Fruit fly (Drosophila melanogaster) whole organism, embryonic: ENCODE results near the gene Tbca.

Source experiments
- Antp ChIP-seq: fragments of 200-800 bp; sonication (Bioruptor generic); optimal IDR thresholded peaks from 3 replicates; lab custom pipeline; 2016; ENCODE audit warnings: missing biosample characterization, missing genetic modification characterization
- Atf6 ChIP-seq: fragments of 200-800 bp; sonication (Bioruptor generic); IDR thresholded peaks from 2 replicates; pipeline ENCODE4 v1.3.6; 2022; ENCODE audit warnings: missing biosample characterization, missing genetic modification characterization
- Awh ChIP-seq: fragments of 200-800 bp; sonication (Bioruptor generic); IDR thresholded peaks from 2 replicates; pipeline ENCODE4, ENCODE4 v1.3.6; 2022; ENCODE audit warnings: missing biosample characterization, missing genetic modification characterization
- Bdp1 ChIP-seq: fragments of 200-800 bp; sonication (Bioruptor generic); optimal IDR thresholded peaks from 3 replicates; lab custom pipeline; 2016; ENCODE audit warnings: missing biosample characterization, missing genetic modification characterization
- CG10147 ChIP-seq: fragments of 200-800 bp; sonication (Bioruptor generic); optimal IDR thresholded peaks from 2 replicates; lab custom pipeline; 2019; ENCODE audit warnings: missing biosample characterization, mild to moderate bottlenecking, missing genetic modification characterization, moderate library complexity
- CG10462 ChIP-seq: fragments of 200-800 bp; sonication (Bioruptor generic); optimal IDR thresholded peaks from 2 replicates; lab custom pipeline; 2016; ENCODE audit warnings: missing biosample characterization, missing genetic modification characterization
- CG11696 ChIP-seq: fragments of 200-800 bp; sonication (Bioruptor generic); IDR thresholded peaks from 2 replicates; pipeline ENCODE4 v1.3.6; 2022; ENCODE audit warnings: missing biosample characterization, missing genetic modification characterization
- CG13296 ChIP-seq: fragments of 200-800 bp; sonication (Bioruptor generic); optimal IDR thresholded peaks from 3 replicates; lab custom pipeline; 2018; ENCODE audit warnings: missing biosample characterization, mild to moderate bottlenecking, missing genetic modification characterization
- CG1832 ChIP-seq: fragments of 200-800 bp; sonication (Bioruptor generic); optimal IDR thresholded peaks from 2 replicates; lab custom pipeline; 2017; ENCODE audit warnings: missing biosample characterization, mild to moderate bottlenecking, missing genetic modification characterization, inconsistent platforms
- CG2875 ChIP-seq: fragments of 200-800 bp; sonication (Bioruptor generic); optimal IDR thresholded peaks from 2 replicates; lab custom pipeline; 2017; ENCODE audit warnings: missing biosample characterization, mild to moderate bottlenecking, missing genetic modification characterization, missing genetic modification reagents
- CG33557 ChIP-seq: fragments of 200-800 bp; sonication (Bioruptor generic); optimal IDR thresholded peaks from 2 replicates; lab custom pipeline; 2019; ENCODE audit warnings: missing biosample characterization, mild to moderate bottlenecking, missing genetic modification characterization, moderate library complexity
- CG34422 ChIP-seq: fragments of 200-800 bp; sonication (Bioruptor generic); IDR thresholded peaks from 3 replicates; pipeline ENCODE4 v1.3.6; 2022; ENCODE audit warnings: missing biosample characterization, missing genetic modification characterization
- CG3726 ChIP-seq: fragments of 200-800 bp; sonication (Bioruptor generic); IDR thresholded peaks from 3 replicates; pipeline ENCODE4, ENCODE4 v1.3.6; 2022; ENCODE audit warnings: missing biosample characterization, missing genetic modification characterization
- CG4282 ChIP-seq: fragments of 200-800 bp; sonication (Bioruptor generic); optimal IDR thresholded peaks from 2 replicates; lab custom pipeline; 2016; ENCODE audit warnings: missing biosample characterization, missing genetic modification characterization
- CG4424 ChIP-seq: fragments of 200-800 bp; sonication (Bioruptor generic); optimal IDR thresholded peaks from 3 replicates; lab custom pipeline; 2016; ENCODE audit warnings: missing biosample characterization, missing genetic modification characterization
- CG4730 ChIP-seq: fragments of 200-800 bp; sonication (Bioruptor generic); IDR thresholded peaks from 2 replicates; pipeline ENCODE4 v1.3.6; 2022; ENCODE audit warnings: missing biosample characterization, missing genetic modification characterization
- CG5953 ChIP-seq: fragments of 200-800 bp; sonication (Bioruptor generic); IDR thresholded peaks from 2 replicates; pipeline ENCODE4 v1.3.6; 2022; ENCODE audit warnings: missing biosample characterization, missing genetic modification characterization
- CG6254 ChIP-seq: fragments of 200-800 bp; sonication (Bioruptor generic); optimal IDR thresholded peaks from 3 replicates; lab custom pipeline; 2017; ENCODE audit warnings: mild to moderate bottlenecking, missing biosample characterization, missing genetic modification reagents, missing genetic modification characterization
- CG6683 ChIP-seq: fragments of 200-800 bp; sonication (Bioruptor generic); optimal IDR thresholded peaks from 2 replicates; lab custom pipeline; 2017; ENCODE audit warnings: missing biosample characterization, mild to moderate bottlenecking, missing genetic modification characterization, missing genetic modification reagents
- CG8765 ChIP-seq: fragments of 200-800 bp; sonication (Bioruptor generic); IDR thresholded peaks from 2 replicates; pipeline ENCODE4 v1.3.6; 2022; ENCODE audit warnings: missing biosample characterization, missing genetic modification characterization
- CG9817 ChIP-seq: fragments of 200-800 bp; sonication (Bioruptor generic); optimal IDR thresholded peaks from 2 replicates; lab custom pipeline; 2018; ENCODE audit warnings: missing biosample characterization, mild to moderate bottlenecking, missing genetic modification characterization, moderate library complexity
- CHES-1-like ChIP-seq: fragments of 200-800 bp; sonication (Bioruptor generic); optimal IDR thresholded peaks from 2 replicates; lab custom pipeline; 2016; ENCODE audit warnings: missing biosample characterization, missing genetic modification characterization
- Dek ChIP-seq: fragments of 200-800 bp; sonication (Bioruptor generic); optimal IDR thresholded peaks from 3 replicates; lab custom pipeline; 2019; ENCODE audit warnings: missing biosample characterization, mild to moderate bottlenecking, missing genetic modification characterization, moderate library complexity
- Dfd ChIP-seq, 2 experiments: fragments of >200 bp; optimal IDR thresholded peaks; 2 replicates each; lab custom pipeline; 2017; ENCODE audit warnings: missing biosample characterization in 2 of 2, missing genetic modification characterization in 2 of 2
- Dip2 ChIP-seq: fragments of 200-800 bp; sonication (Bioruptor generic); IDR thresholded peaks from 2 replicates; pipeline ENCODE4 v1.3.6; 2022; ENCODE audit warnings: missing biosample characterization, missing genetic modification characterization
- Dref ChIP-seq: fragments of 200-800 bp; sonication (Bioruptor generic); IDR thresholded peaks from 2 replicates; pipeline ENCODE4 v1.3.6; 2022; ENCODE audit warnings: missing biosample characterization, missing genetic modification characterization
- ERR ChIP-seq: fragments of 200-800 bp; sonication (Bioruptor generic); optimal IDR thresholded peaks from 2 replicates; lab custom pipeline; 2016; ENCODE audit warnings: missing biosample characterization, missing genetic modification characterization
- Hmr ChIP-seq: fragments of 200-800 bp; sonication (Bioruptor generic); optimal IDR thresholded peaks from 3 replicates; lab custom pipeline; 2017; ENCODE audit warnings: mild to moderate bottlenecking, missing biosample characterization, missing genetic modification reagents, missing genetic modification characterization
- Hr39 ChIP-seq: fragments of >200 bp; optimal IDR thresholded peaks from 2 replicates; lab custom pipeline; 2017
- MESR4 ChIP-seq: fragments of 200-800 bp; sonication (Bioruptor generic); optimal IDR thresholded peaks from 2 replicates; lab custom pipeline; 2018; ENCODE audit warnings: missing biosample characterization, mild to moderate bottlenecking, missing genetic modification characterization, moderate library complexity
- Neu2 ChIP-seq: fragments of 200-800 bp; sonication (Bioruptor generic); optimal IDR thresholded peaks from 3 replicates; lab custom pipeline; 2016; ENCODE audit warnings: missing biosample characterization, missing genetic modification characterization, borderline replicate concordance
- Spps ChIP-seq: fragments of 200-800 bp; sonication (Bioruptor generic); optimal IDR thresholded peaks from 2 replicates; lab custom pipeline; 2018; ENCODE audit warnings: missing biosample characterization, mild to moderate bottlenecking, missing genetic modification characterization
- abd-A ChIP-seq: fragments of 200-800 bp; sonication (Bioruptor generic); optimal IDR thresholded peaks from 3 replicates; lab custom pipeline; 2019; ENCODE audit warnings: missing biosample characterization, mild to moderate bottlenecking, missing genetic modification characterization, moderate library complexity
- chif ChIP-seq, 2 experiments: fragments of 200-800 bp; sonication (Bioruptor generic); optimal IDR thresholded peaks; 3 replicates each; lab custom pipeline; 2016; ENCODE audit warnings: missing biosample characterization in 2 of 2, missing genetic modification characterization in 2 of 2
- ci ChIP-seq: fragments of 200-800 bp; sonication (Bioruptor generic); IDR thresholded peaks from 3 replicates; pipeline ENCODE4 v1.3.6; 2022; ENCODE audit warnings: missing biosample characterization, missing genetic modification characterization
- crp ChIP-seq, 2 experiments: fragments of 200-800 bp; sonication (Bioruptor generic); optimal IDR thresholded peaks; 2 replicates in 1 of 2; 3 replicates in 1 of 2; lab custom pipeline; 2017; ENCODE audit warnings: missing biosample characterization in 2 of 2, missing genetic modification characterization in 2 of 2, mild to moderate bottlenecking in 1 of 2, moderate library complexity in 1 of 2
- gem ChIP-seq: fragments of 200-800 bp; sonication (Bioruptor generic); optimal IDR thresholded peaks from 2 replicates; lab custom pipeline; 2019; ENCODE audit warnings: missing biosample characterization, mild to moderate bottlenecking, missing genetic modification characterization, moderate library complexity
- gfzf ChIP-seq: fragments of 200-800 bp; sonication (Bioruptor generic); optimal IDR thresholded peaks from 2 replicates; lab custom pipeline; 2016; ENCODE audit warnings: missing biosample characterization, mild to moderate bottlenecking, missing genetic modification characterization, moderate library complexity
- grn ChIP-seq: fragments of 200-800 bp; sonication (Bioruptor generic); optimal IDR thresholded peaks from 3 replicates; lab custom pipeline; 2017; ENCODE audit warnings: missing biosample characterization, missing genetic modification characterization
- gro ChIP-seq: fragments of 200-800 bp; sonication (Bioruptor generic); optimal IDR thresholded peaks from 2 replicates; lab custom pipeline; 2016; ENCODE audit warnings: missing biosample characterization, missing genetic modification characterization
- mirr ChIP-seq: fragments of 200-800 bp; sonication (Bioruptor generic); optimal IDR thresholded peaks from 3 replicates; lab custom pipeline; 2018; ENCODE audit warnings: missing biosample characterization, mild to moderate bottlenecking, missing genetic modification characterization
- nau ChIP-seq: fragments of 200-800 bp; sonication (Bioruptor generic); optimal IDR thresholded peaks from 3 replicates; lab custom pipeline; 2017; ENCODE audit warnings: missing biosample characterization, mild to moderate bottlenecking, missing genetic modification characterization, missing genetic modification reagents
- ro ChIP-seq: fragments of 200-800 bp; sonication (Bioruptor generic); IDR thresholded peaks from 2 replicates; pipeline ENCODE4 v1.3.6; 2022; ENCODE audit warnings: missing biosample characterization, missing genetic modification characterization
- sens ChIP-seq: fragments of 200-800 bp; sonication (Bioruptor generic); peaks from one replicate; lab custom pipeline; 2016; ENCODE audit warnings: missing biosample characterization, missing genetic modification characterization
- stwl ChIP-seq: fragments of 200-800 bp; sonication (Bioruptor generic); optimal IDR thresholded peaks from 3 replicates; lab custom pipeline; 2018; ENCODE audit warnings: missing biosample characterization, mild to moderate bottlenecking, missing genetic modification characterization, moderate library complexity
- tgo ChIP-seq: fragments of 200-800 bp; sonication (Bioruptor generic); IDR thresholded peaks from 3 replicates; pipeline ENCODE4 v1.3.6; 2022; ENCODE audit warnings: missing biosample characterization, missing genetic modification characterization
- toy ChIP-seq: fragments of 200-800 bp; sonication (Bioruptor generic); IDR thresholded peaks from 2 replicates; pipeline ENCODE4 v1.3.6; 2022; ENCODE audit warnings: missing biosample characterization, missing genetic modification characterization
- tup ChIP-seq: fragments of 200-800 bp; sonication (Bioruptor generic); optimal IDR thresholded peaks from 2 replicates; lab custom pipeline; 2016; ENCODE audit warnings: missing biosample characterization, mild to moderate bottlenecking, missing genetic modification characterization, moderate library complexity
- zen ChIP-seq: fragments of 200-800 bp; sonication (Bioruptor generic); optimal IDR thresholded peaks from 3 replicates; lab custom pipeline; 2018; ENCODE audit warnings: missing biosample characterization, mild to moderate bottlenecking, missing genetic modification characterization, moderate library complexity

Gene Tbca

DNA sequence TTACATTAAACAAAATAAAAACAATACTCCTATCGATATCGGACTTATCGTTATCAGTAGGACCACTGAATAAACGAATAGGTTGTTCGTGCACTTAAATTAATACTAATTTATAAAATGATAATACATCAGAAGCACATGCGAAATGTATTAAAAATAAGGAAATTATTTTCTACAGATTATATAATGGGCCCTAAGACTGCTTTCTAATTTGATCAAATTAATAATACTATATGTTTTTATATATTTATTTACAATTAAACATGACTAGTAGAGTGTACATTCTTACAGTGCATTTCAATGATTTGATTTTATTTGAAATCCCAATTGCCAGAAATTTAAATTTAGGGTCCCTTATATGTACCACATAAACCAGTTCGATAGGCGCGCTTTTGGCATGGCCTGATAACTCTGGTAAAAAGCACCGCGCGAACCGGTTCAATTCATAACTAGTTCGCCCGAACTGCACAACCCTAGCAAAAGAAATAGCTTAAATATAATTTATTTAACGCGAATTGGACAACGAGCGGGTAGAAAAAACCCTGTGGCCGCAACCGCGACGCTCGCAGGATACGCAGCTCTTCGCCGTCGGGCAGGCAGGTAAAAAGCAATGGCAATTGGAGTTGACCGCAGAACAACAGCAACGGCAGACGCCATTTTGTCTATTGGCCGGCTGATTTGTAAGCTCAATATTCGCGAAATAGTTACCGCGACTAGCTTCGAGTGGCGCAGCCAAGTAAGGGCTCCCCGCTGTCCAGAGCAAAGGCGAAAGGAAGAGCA lies 33.5 kb downstream of the Tbca start, which contains the start of the genes CG2126 and faf (continued):
- peak; percentile 51 for TF ChIP-seq CG11696 (GFP tag; lab: Robert Waterston, UW)
- peak; percentile 48 for TF ChIP-seq gro
- no peak for TF ChIP-seq Dfd (GFP tag; optimal IDR thresholded peaks at IDR 0.05; lab: Kevin White, UChicago)
- TF ChIP-seq CG13296 (GFP tag; lab: Kevin White, UChicago): peak; percentile 76
- peak; percentile 25 for TF ChIP-seq Spps (tag; lab: Kevin White, UChicago)
- TF ChIP-seq toy (GFP tag; lab: Robert Waterston, UW): no peak
- peak; percentile 40; the same call in 1 of the 2 replicates for TF ChIP-seq Atf6 (GFP tag; lab: Robert Waterston, UW)
- peak; percentile 91 for TF ChIP-seq gem (tag; lab: Kevin White, UChicago)
- peak; percentile 46; the same call in 1 of the 2 replicates for TF ChIP-seq CG8765 (GFP tag; lab: Robert Waterston, UW)
- TF ChIP-seq MESR4 (GFP tag; lab: Kevin White, UChicago): peak; percentile 24
- TF ChIP-seq Neu2: no peak
- TF ChIP-seq CG4730: peak; percentile 52; the same call in 1 of the 2 replicates
- no peak for TF ChIP-seq tup
- peak; percentile 59 for TF ChIP-seq Dref (GFP tag; lab: Robert Waterston, UW)
- peak; percentile 79 for TF ChIP-seq Dek
- no peak for TF ChIP-seq CG1832
- TF ChIP-seq zen (tag; lab: Kevin White, UChicago): peak; percentile 64
- peak; percentile 34 for TF ChIP-seq gfzf (GFP tag; lab: Kevin White, UChicago)
- no peak for TF ChIP-seq abd-A (tag; lab: Kevin White, UChicago)
- TF ChIP-seq CG3726 (GFP tag; lab: Robert Waterston, UW): peak; percentile 62; the same call in 1 of the 3 replicates
- peak; percentile 59 for TF ChIP-seq CG33557 (GFP tag; lab: Kevin White, UChicago)
- peak; percentile 46 for TF ChIP-seq Bdp1 (GFP tag; lab: Kevin White, UChicago)
- peak; percentile 58 for TF ChIP-seq Antp (GFP tag; lab: Kevin White, UChicago)
- peak; percentile 77 for TF ChIP-seq Hmr
- peak; percentile 56 for TF ChIP-seq CG6683 (GFP tag; lab: Kevin White, UChicago)
- TF ChIP-seq nau: no peak
- TF ChIP-seq CHES-1-like: peak; percentile 59
- TF ChIP-seq CG4424 (GFP tag; lab: Kevin White, UChicago): peak; percentile 74
- 0 out of 2 replicates have a peak, but pooled peaks have one; percentile 48 for TF ChIP-seq Awh (GFP tag; lab: Robert Waterston, UW)
- TF ChIP-seq CG2875 (GFP tag; lab: Kevin White, UChicago): peak; percentile 16
- TF ChIP-seq Dip2 (GFP tag; lab: Robert Waterston, UW): no peak
- peak in 1 of 2 experiments; percentile 39 for TF ChIP-seq chif (GFP tag; optimal IDR thresholded peaks at IDR 0.05; lab: Kevin White, UChicago)
- peak; percentile 60 for TF ChIP-seq CG10147 (GFP tag; lab: Kevin White, UChicago)
- 0 out of 2 replicates have a peak, but pooled peaks have one; percentile 29 for TF ChIP-seq CG5953 (GFP tag; lab: Robert Waterston, UW)
- peak; percentile 84 for TF ChIP-seq ci (GFP tag; lab: Robert Waterston, UW)
- TF ChIP-seq sens: peak; percentile 83
- TF ChIP-seq CG6254 (GFP tag; lab: Kevin White, UChicago): peak; percentile 26
- TF ChIP-seq grn (GFP tag; lab: Kevin White, UChicago): no peak
- peak; percentile 84 for TF ChIP-seq CG9817 (tag; lab: Kevin White, UChicago)
- peak; percentile 75 for TF ChIP-seq tgo (GFP tag; lab: Robert Waterston, UW)
- peak; percentile 56 for TF ChIP-seq CG10462 (GFP tag; lab: Kevin White, UChicago)
- peak; percentile 23; the same call in 1 of the 2 replicates for TF ChIP-seq ro
- TF ChIP-seq mirr (GFP tag; lab: Kevin White, UChicago): peak; percentile 47
- TF ChIP-seq stwl (tag; lab: Kevin White, UChicago): peak; percentile 40
- TF ChIP-seq ERR: no peak
- no peak for TF ChIP-seq CG4282 (GFP tag; lab: Kevin White, UChicago)
- TF ChIP-seq crp (GFP tag; optimal IDR thresholded peaks at IDR 0.05; lab: Kevin White, UChicago): peak in 1 of 2 experiments; percentile 41
- peak; percentile 80; the same call in 2 of the 3 replicates for TF ChIP-seq CG34422 (GFP tag; lab: Robert Waterston, UW)
- no peak for TF ChIP-seq Hr39 (lab: Kevin White, UChicago)
